Worm (Caenorhabditis elegans): ENCODE measurements around the gene T05C7.8.

ce11 chrIV:86744-87143 is 10.6 kb downstream of the T05C7.8 start:
- TF ChIP-seq ztf-11 (tag; optimal IDR thresholded peaks at IDR 0.05) (no peak), blmp-1 (tag; optimal IDR thresholded peaks at IDR 0.05) (no peak), pha-4 (tag; optimal IDR thresholded peaks at IDR 0.05) (no peak), ceh-39 (tag; optimal IDR thresholded peaks at IDR 0.05) (no peak), lsy-2 (tag; optimal IDR thresholded peaks at IDR 0.05) (no peak), lin-13 (tag; optimal IDR thresholded peaks at IDR 0.05) (no peak), nhr-76 (tag; optimal IDR thresholded peaks at IDR 0.05) (no peak), mls-2 (tag; optimal IDR thresholded peaks at IDR 0.05) (no peak), ceh-43 (GFP tag; optimal IDR thresholded peaks at IDR 0.05) (no peak), nhr-237 (tag; optimal IDR thresholded peaks at IDR 0.05) (no peak), cnd-1 (tag; optimal IDR thresholded peaks at IDR 0.05) (no peak)
